Fruit fly (Drosophila melanogaster): ENCODE measurements around the gene Etl1.

DNA sequence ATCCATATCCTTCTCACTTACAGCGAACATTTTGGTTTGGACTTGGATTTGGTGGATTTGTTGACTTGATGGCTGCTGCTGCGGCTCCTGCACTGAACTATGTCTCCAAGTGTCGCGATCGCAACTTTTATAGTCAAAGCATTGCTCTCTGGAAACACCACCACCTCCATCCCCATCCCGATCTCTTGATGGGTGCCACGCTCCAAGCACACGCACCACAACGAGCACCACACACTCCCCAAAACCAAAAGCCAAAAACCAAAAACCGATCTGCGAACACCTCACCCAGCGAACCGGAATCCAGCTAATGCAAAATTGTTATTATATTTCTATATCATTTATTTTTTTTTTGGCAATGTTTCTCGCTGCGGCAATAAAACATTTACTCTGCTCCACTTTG is 20.7 kb upstream of the Etl1 start, which contains the start of gene Cpr30F:
- TF ChIP-seq CrebA (GFP tag; optimal IDR thresholded peaks at IDR 0.05; ENCODE audit: borderline replicate concordance) (no peak), pan (optimal IDR thresholded peaks at IDR 0.05) (no peak), Dfd (GFP tag; optimal IDR thresholded peaks at IDR 0.05) (no peak), HLH106 (tag; optimal IDR thresholded peaks at IDR 0.05) (no peak)

Measured in whole organism, wandering third instar larva.